Worm (Caenorhabditis elegans) whole organism, L2 larva: ENCODE results near the gene hlh-4.

Experiments used
- C34F6.9 ChIP-seq: fragments of 150-350 bp; optimal IDR thresholded peaks from 2 replicates; lab custom pipeline; 2014; ENCODE audit warnings: missing biosample characterization, missing genetic modification characterization
- ZK546.5 ChIP-seq: sonication (generic microtip); optimal IDR thresholded peaks from 2 replicates; lab custom pipeline; 2017; ENCODE audit warnings: missing biosample characterization, missing genetic modification characterization
- alr-1 ChIP-seq: fragments of 150-350 bp; optimal IDR thresholded peaks from 2 replicates; lab custom pipeline; 2014; ENCODE audit warnings: missing biosample characterization, missing genetic modification characterization
- blmp-1 ChIP-seq: sonication (generic microtip); optimal IDR thresholded peaks from 2 replicates; lab custom pipeline; 2017; ENCODE audit warnings: missing genetic modification characterization, mild to moderate bottlenecking, missing compliant biosample characterization, antibody characterized with exemption, moderate library complexity; ENCODE audit not compliant: insufficient read depth
- ceh-16 ChIP-seq: fragments of 150-350 bp; optimal IDR thresholded peaks from 2 replicates; lab custom pipeline; 2014; ENCODE audit warnings: missing biosample characterization, missing genetic modification characterization
- ceh-82 ChIP-seq: fragments of 150-350 bp; optimal IDR thresholded peaks from 2 replicates; lab custom pipeline; 2014; ENCODE audit warnings: missing biosample characterization, missing genetic modification characterization
- crh-2 ChIP-seq: sonication (generic microtip); optimal IDR thresholded peaks from 2 replicates; lab custom pipeline; 2017; ENCODE audit warnings: missing biosample characterization, missing genetic modification characterization
- egl-27 ChIP-seq: sonication (generic microtip); optimal IDR thresholded peaks from 3 replicates; lab custom pipeline; 2017; ENCODE audit warnings: missing biosample characterization, missing genetic modification reagents, missing genetic modification characterization
- elt-3 ChIP-seq: sonication (generic microtip); optimal IDR thresholded peaks from 2 replicates; lab custom pipeline; 2017; ENCODE audit warnings: missing biosample characterization, missing genetic modification characterization
- fos-1 ChIP-seq: fragments of 150-350 bp; optimal IDR thresholded peaks from 2 replicates; lab custom pipeline; 2014; ENCODE audit warnings: missing biosample characterization, missing genetic modification characterization
- gmeb-1 ChIP-seq: fragments of 150-350 bp; optimal IDR thresholded peaks from 2 replicates; lab custom pipeline; 2014; ENCODE audit warnings: missing biosample characterization, missing genetic modification characterization
- lin-11 ChIP-seq: fragments of 150-350 bp; sonication (generic microtip); optimal IDR thresholded peaks from 2 replicates; lab custom pipeline; 2014; ENCODE audit warnings: missing biosample characterization, missing genetic modification characterization, inconsistent platforms, mixed read lengths
- lin-13 ChIP-seq: fragments of 150-350 bp; optimal IDR thresholded peaks from 2 replicates; lab custom pipeline; 2014; ENCODE audit warnings: missing biosample characterization, missing genetic modification reagents, missing genetic modification characterization
- lsy-2 ChIP-seq, 2 experiments: fragments of 150-350 bp in 1 of 2; sonication (generic microtip) in 1 of 2; optimal IDR thresholded peaks; 2 replicates each; lab custom pipeline; 2014 to 2017; ENCODE audit warnings: missing biosample characterization in 2 of 2, missing genetic modification characterization in 2 of 2
- mab-5 ChIP-seq: fragments of 150-350 bp; optimal IDR thresholded peaks from 2 replicates; lab custom pipeline; 2014; ENCODE audit warnings: missing biosample characterization, missing genetic modification characterization
- mdl-1 ChIP-seq, 2 experiments: fragments of 150-350 bp in 1 of 2; sonication (generic microtip) in 1 of 2; optimal IDR thresholded peaks; 2 replicates each; lab custom pipeline; 2017; ENCODE audit warnings: missing biosample characterization in 2 of 2, missing genetic modification characterization in 2 of 2
- nhr-10 ChIP-seq: sonication (generic microtip); optimal IDR thresholded peaks from 2 replicates; lab custom pipeline; 2017; ENCODE audit warnings: missing biosample characterization, missing genetic modification characterization
- nhr-11 ChIP-seq: fragments of 150-350 bp; optimal IDR thresholded peaks from 2 replicates; lab custom pipeline; 2014; ENCODE audit warnings: missing biosample characterization, missing genetic modification characterization
- nhr-12 ChIP-seq: fragments of 150-350 bp; optimal IDR thresholded peaks from 2 replicates; lab custom pipeline; 2014; ENCODE audit warnings: missing biosample characterization, missing genetic modification characterization
- nhr-129 ChIP-seq: fragments of 150-350 bp; optimal IDR thresholded peaks from 2 replicates; lab custom pipeline; 2014; ENCODE audit warnings: missing biosample characterization, missing genetic modification characterization
- nhr-21 ChIP-seq: fragments of 150-350 bp; optimal IDR thresholded peaks from 2 replicates; lab custom pipeline; 2014; ENCODE audit warnings: missing biosample characterization, missing genetic modification characterization
- nhr-23 ChIP-seq: fragments of 150-350 bp; optimal IDR thresholded peaks from 2 replicates; lab custom pipeline; 2014; ENCODE audit warnings: missing biosample characterization, missing genetic modification reagents, missing genetic modification characterization
- nhr-25 ChIP-seq: fragments of 150-350 bp; sonication (generic microtip); optimal IDR thresholded peaks from 3 replicates; lab custom pipeline; 2014; ENCODE audit warnings: missing biosample characterization, missing genetic modification characterization
- nhr-6 ChIP-seq: fragments of 150-350 bp; optimal IDR thresholded peaks from 2 replicates; lab custom pipeline; 2014; ENCODE audit warnings: missing biosample characterization, missing genetic modification characterization
- nhr-77 ChIP-seq: fragments of 150-350 bp; optimal IDR thresholded peaks from 2 replicates; lab custom pipeline; 2014; ENCODE audit warnings: missing biosample characterization, missing genetic modification characterization
- peb-1 ChIP-seq: fragments of 150-350 bp; optimal IDR thresholded peaks from 2 replicates; lab custom pipeline; 2014; ENCODE audit warnings: missing biosample characterization, missing genetic modification characterization
- sem-4 ChIP-seq: fragments of 150-350 bp; optimal IDR thresholded peaks from 2 replicates; lab custom pipeline; 2014; ENCODE audit warnings: missing biosample characterization, missing genetic modification reagents, missing genetic modification characterization
- skn-1 ChIP-seq: sonication (generic microtip); optimal IDR thresholded peaks from 2 replicates; lab custom pipeline; 2017; ENCODE audit warnings: missing biosample characterization, missing genetic modification characterization
- sma-3 ChIP-seq: sonication (generic microtip); optimal IDR thresholded peaks from 2 replicates; lab custom pipeline; 2016; ENCODE audit warnings: missing genetic modification reagents, missing genetic modification characterization, missing compliant biosample characterization
- snpc-4 ChIP-seq: fragments of 150-350 bp; optimal IDR thresholded peaks from 2 replicates; lab custom pipeline; 2014; ENCODE audit warnings: missing biosample characterization, missing genetic modification characterization
- unc-39 ChIP-seq: fragments of 150-350 bp; optimal IDR thresholded peaks from 2 replicates; lab custom pipeline; 2014; ENCODE audit warnings: missing biosample characterization, missing genetic modification characterization
- unc-55 ChIP-seq: fragments of 150-350 bp; sonication (generic microtip); optimal IDR thresholded peaks from 3 replicates; lab custom pipeline; 2014; ENCODE audit warnings: missing biosample characterization, missing genetic modification reagents, missing genetic modification characterization
- unc-62 ChIP-seq: fragments of 150-350 bp; optimal IDR thresholded peaks from 2 replicates; lab custom pipeline; 2014; ENCODE audit warnings: missing biosample characterization, missing genetic modification reagents, missing genetic modification characterization
- zag-1 ChIP-seq: fragments of 150-350 bp; optimal IDR thresholded peaks from 2 replicates; lab custom pipeline; 2014; ENCODE audit warnings: missing biosample characterization, missing genetic modification characterization
- ztf-1 ChIP-seq: fragments of 200-800 bp; sonication (Bioruptor generic); conservative IDR thresholded peaks from 2 replicates; pipeline ENCODE4 v1.3.6; 2022; ENCODE audit warnings: missing genetic modification characterization, missing compliant biosample characterization
- ztf-11 ChIP-seq: sonication (generic microtip); optimal IDR thresholded peaks from 2 replicates; lab custom pipeline; 2017; ENCODE audit warnings: missing biosample characterization, missing genetic modification characterization

hlh-4 gene

ce11 chrIII:9731313-9731912 lies 7.4 kb downstream of the hlh-4 start:
- TF ChIP-seq ceh-16 (tag; lab: Kevin White, UChicago), result no peak
- TF ChIP-seq zag-1 (tag; lab: Kevin White, UChicago), result peak; percentile 40
- TF ChIP-seq nhr-21 (tag; lab: Kevin White, UChicago), result no peak
- TF ChIP-seq nhr-25 (tag; lab: Kevin White, UChicago), result no peak
- TF ChIP-seq ztf-1, result no peak
- TF ChIP-seq nhr-10 (tag; lab: Kevin White, UChicago), result no peak
- no peak for TF ChIP-seq nhr-23
- TF ChIP-seq skn-1 (tag; lab: Kevin White, UChicago), result no peak
- no peak for TF ChIP-seq nhr-11 (tag; lab: Kevin White, UChicago)
- TF ChIP-seq mab-5 (tag; lab: Kevin White, UChicago), result peak; percentile 45
- peak in 1 of 2 experiments; percentile 44 for TF ChIP-seq lsy-2 (tag; optimal IDR thresholded peaks at IDR 0.05; lab: Kevin White, UChicago)
- TF ChIP-seq ceh-82 (tag; lab: Kevin White, UChicago), result no peak
- TF ChIP-seq blmp-1 (tag; lab: Kevin White, UChicago), result no peak
- no peak for TF ChIP-seq ztf-11 (tag; lab: Kevin White, UChicago)
- TF ChIP-seq alr-1, result no peak
- peak; percentile 8 for TF ChIP-seq C34F6.9

- TF ChIP-seq egl-27 (tag; lab: Kevin White, UChicago), result no peak
- TF ChIP-seq nhr-12, result no peak
- no peak for TF ChIP-seq unc-62 (GFP tag; lab: Kevin White, UChicago)
- no peak for TF ChIP-seq ZK546.5 (tag; lab: Kevin White, UChicago)
- TF ChIP-seq gmeb-1 (tag; lab: Kevin White, UChicago), result no peak
- TF ChIP-seq nhr-6 (tag; lab: Kevin White, UChicago), result no peak
- no peak for TF ChIP-seq crh-2 (tag; lab: Kevin White, UChicago)
- TF ChIP-seq unc-55 (GFP tag; lab: Kevin White, UChicago), result no peak
- TF ChIP-seq skn-1 (tag; lab: Kevin White, UChicago), result no peak
- TF ChIP-seq ztf-11 (tag; lab: Kevin White, UChicago), result no peak
- TF ChIP-seq blmp-1 (tag; lab: Kevin White, UChicago), result no peak
- TF ChIP-seq fos-1, result no peak
- TF ChIP-seq elt-3 (tag; lab: Kevin White, UChicago), result no peak
- no peak for TF ChIP-seq mdl-1 (tag; optimal IDR thresholded peaks at IDR 0.05; lab: Kevin White, UChicago)
- TF ChIP-seq lin-11, result no peak
These were observed 8.4 kb downstream of the hlh-4 start for ce11 chrIII:9730407-9730806.

ce11 chrIII:9727439-9727838 lies 11.4 kb downstream of the hlh-4 start, which contains the start of gene C07A9.12:
Gene C07A9.12, minus strand, starts transcription at chrIII:9727539.
- no peak for TF ChIP-seq snpc-4 (tag; lab: Kevin White, UChicago)
- no peak for TF ChIP-seq sma-3 (GFP tag; lab: Kevin White, UChicago)
- no peak for TF ChIP-seq nhr-129 (tag; lab: Kevin White, UChicago)
- no peak for TF ChIP-seq lsy-2 (tag; optimal IDR thresholded peaks at IDR 0.05; lab: Kevin White, UChicago)
- no peak for TF ChIP-seq nhr-25 (tag; lab: Kevin White, UChicago)
- TF ChIP-seq nhr-10 (tag; lab: Kevin White, UChicago), result no peak
- no peak for TF ChIP-seq nhr-6 (tag; lab: Kevin White, UChicago)
- no peak for TF ChIP-seq nhr-77 (tag; lab: Kevin White, UChicago)
- no peak for TF ChIP-seq nhr-23
- TF ChIP-seq lin-11, result no peak
- no peak for TF ChIP-seq skn-1 (tag; lab: Kevin White, UChicago)
- TF ChIP-seq peb-1 (tag; lab: Kevin White, UChicago), result no peak
- no peak for TF ChIP-seq sem-4
- no peak for TF ChIP-seq ztf-11 (tag; lab: Kevin White, UChicago)
- TF ChIP-seq mab-5 (tag; lab: Kevin White, UChicago), result no peak
- no peak for TF ChIP-seq fos-1
- TF ChIP-seq lin-13 (GFP tag; lab: Kevin White, UChicago), result no peak
- no peak for TF ChIP-seq nhr-21 (tag; lab: Kevin White, UChicago)

ce11 chrIII:9725114-9725513 lies 13.7 kb downstream of the hlh-4 start, which contains the start of gene clec-162:
Gene clec-162, minus strand, starts transcription at chrIII:9725214.
- TF ChIP-seq nhr-25 (tag; lab: Kevin White, UChicago) (no peak), unc-62 (GFP tag; lab: Kevin White, UChicago) (no peak), nhr-11 (tag; lab: Kevin White, UChicago) (no peak), unc-39 (tag; lab: Kevin White, UChicago) (no peak), sma-3 (GFP tag; lab: Kevin White, UChicago) (no peak), peb-1 (tag; lab: Kevin White, UChicago) (no peak)
- TF ChIP-seq, all 48 proteins: peak for 0
